Fruit fly (Drosophila melanogaster): ENCODE data around the gene CG15531.

CG15531 gene

dm6 chr3R:30191462-30191874 is 4.6 kb downstream of the CG15531 start (continued):
- no peak for TF ChIP-seq bowl (GFP tag; IDR thresholded peaks at IDR 0.05)
- no peak for TF ChIP-seq lbe (GFP tag; optimal IDR thresholded peaks at IDR 0.05)
- peak; percentile 56 for TF ChIP-seq CG12659 (GFP tag; optimal IDR thresholded peaks at IDR 0.05)
- no peak for TF ChIP-seq CG8944 (GFP tag; optimal IDR thresholded peaks at IDR 0.05)
- TF ChIP-seq HLH3B (GFP tag; IDR thresholded peaks at IDR 0.05) = no peak
- peak; percentile 5 for TF ChIP-seq CG10267 (tag; optimal IDR thresholded peaks at IDR 0.05)
- no peak; the same call in 2 of the 3 replicates for TF ChIP-seq croc (GFP tag; conservative IDR thresholded peaks at IDR 0.05)
- TF ChIP-seq pum (GFP tag; optimal IDR thresholded peaks at IDR 0.05) = peak; percentile 29
- TF ChIP-seq chinmo (GFP tag; IDR thresholded peaks at IDR 0.05; ENCODE audit: partially characterized antibody) = no peak
- TF ChIP-seq tgo (GFP tag; IDR thresholded peaks at IDR 0.05) = no peak; the same call in 2 of the 3 replicates
- no peak for TF ChIP-seq CG8765 (GFP tag; IDR thresholded peaks at IDR 0.05)
- no peak for TF ChIP-seq rib (GFP tag; IDR thresholded peaks at IDR 0.05)
- no peak for TF ChIP-seq Sin3A (optimal IDR thresholded peaks at IDR 0.05)
- no peak for TF ChIP-seq CG11085 (GFP tag; IDR thresholded peaks at IDR 0.05)
- no peak for TF ChIP-seq Dfd (GFP tag; optimal IDR thresholded peaks at IDR 0.05)
- TF ChIP-seq Ada2b (GFP tag; IDR thresholded peaks at IDR 0.05) = no peak
- no peak for TF ChIP-seq Opbp (GFP tag; IDR thresholded peaks at IDR 0.05; ENCODE audit: partially characterized antibody)
- no peak for TF ChIP-seq CG8290 (GFP tag; optimal IDR thresholded peaks at IDR 0.05)
- no peak for TF ChIP-seq CG8290 (tag; optimal IDR thresholded peaks at IDR 0.05)
- TF ChIP-seq CG1233 (GFP tag; optimal IDR thresholded peaks at IDR 0.05) = peak; percentile 29
- TF ChIP-seq ara (GFP tag; IDR thresholded peaks at IDR 0.05) = no peak
- TF ChIP-seq CG6791 (GFP tag; IDR thresholded peaks at IDR 0.05; ENCODE audit: partially characterized antibody) = no peak
- no peak for TF ChIP-seq caup (GFP tag; optimal IDR thresholded peaks at IDR 0.05; ENCODE audit: severe bottlenecking)
- no peak for TF ChIP-seq gt (GFP tag; IDR thresholded peaks at IDR 0.05)
- TF ChIP-seq CG4328 (GFP tag; optimal IDR thresholded peaks at IDR 0.05) = no peak
- peak; percentile 35 for TF ChIP-seq CG1602 (GFP tag; optimal IDR thresholded peaks at IDR 0.05)
- peak; percentile 31 for TF ChIP-seq ewg (GFP tag; optimal IDR thresholded peaks at IDR 0.05)
- no peak for TF ChIP-seq HmgD (GFP tag; optimal IDR thresholded peaks at IDR 0.05)
- no peak for TF ChIP-seq CG8478 (optimal IDR thresholded peaks at IDR 0.05)
- TF ChIP-seq CG12769 (tag; optimal IDR thresholded peaks at IDR 0.05) = no peak
- no peak for TF ChIP-seq cas (GFP tag; IDR thresholded peaks at IDR 0.05)
- no peak for TF ChIP-seq CG2129 (GFP tag; IDR thresholded peaks at IDR 0.05; ENCODE audit: partially characterized antibody)
- TF ChIP-seq gcm2 (GFP tag; optimal IDR thresholded peaks at IDR 0.05) = no peak
- TF ChIP-seq CG18619 (GFP tag; optimal IDR thresholded peaks at IDR 0.05) = peak; percentile 60
- TF ChIP-seq GATAe (GFP tag; conservative IDR thresholded peaks at IDR 0.05) = no peak
- TF ChIP-seq CG32532 (GFP tag; IDR thresholded peaks at IDR 0.05) = no peak
- no peak for TF ChIP-seq CG8359 (GFP tag; optimal IDR thresholded peaks at IDR 0.05; ENCODE audit: borderline replicate concordance)
- no peak for TF ChIP-seq inv (GFP tag; IDR thresholded peaks at IDR 0.05; ENCODE audit: partially characterized antibody)

DNA sequence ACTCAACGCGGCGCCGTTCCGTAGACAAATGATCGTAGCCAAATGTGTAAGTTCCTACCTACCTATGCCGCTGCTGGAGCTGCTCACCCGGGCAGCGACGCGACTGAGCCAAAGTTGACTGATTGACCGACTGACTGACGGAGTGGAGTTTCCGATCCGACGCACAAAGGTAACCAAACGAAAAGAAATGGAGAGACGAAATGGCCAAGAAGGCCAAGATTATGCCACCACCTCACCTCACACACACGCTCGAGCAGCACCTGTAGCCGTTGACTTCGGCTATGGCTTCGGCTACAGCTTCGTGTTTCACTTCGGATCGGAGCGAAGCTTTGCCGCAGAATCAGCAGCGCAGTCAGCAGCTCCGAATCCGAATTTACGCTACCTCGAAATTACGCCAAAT is 5.0 kb downstream of the CG15531 start, which contains the start of gene CG9747:
TSS of gene CG9747 (minus strand) at position 206 of the 400 bp plus-strand sequence.
- TF ChIP-seq CG14667 (GFP tag; IDR thresholded peaks at IDR 0.05) (no peak), CG7745 (tag; optimal IDR thresholded peaks at IDR 0.05) (no peak), CG9817 (tag; optimal IDR thresholded peaks at IDR 0.05) (no peak), CG30020 (tag; optimal IDR thresholded peaks at IDR 0.05) (no peak), CG13287 (GFP tag; IDR thresholded peaks at IDR 0.05; ENCODE audit: partially characterized antibody) (peak; percentile 14; the same call in 1 of the 2 replicates), CG12391 (tag; optimal IDR thresholded peaks at IDR 0.05) (no peak), CG10543 (GFP tag; optimal IDR thresholded peaks at IDR 0.05) (peak; percentile 66), CG8281 (tag; optimal IDR thresholded peaks at IDR 0.05) (peak; percentile 98), oc (tag; optimal IDR thresholded peaks at IDR 0.05) (peak; percentile 28), eve (GFP tag; optimal IDR thresholded peaks at IDR 0.05) (no peak), nerfin-1 (tag; optimal IDR thresholded peaks at IDR 0.05) (no peak), lab (GFP tag; optimal IDR thresholded peaks at IDR 0.05) (peak; percentile 15), CG12769 (tag; optimal IDR thresholded peaks at IDR 0.05) (peak; percentile 82), Abd-B (GFP tag; optimal IDR thresholded peaks at IDR 0.05) (no peak), Hey (tag; optimal IDR thresholded peaks at IDR 0.05) (no peak), CG9932 (GFP tag; IDR thresholded peaks at IDR 0.05) (peak; percentile 4; the same call in 1 of the 2 replicates), CG16779 (GFP tag; IDR thresholded peaks at IDR 0.05) (no peak)

Measured in whole organism, embryonic.